Worm (Caenorhabditis elegans): ENCODE results near the gene C07B5.6.

DNA sequence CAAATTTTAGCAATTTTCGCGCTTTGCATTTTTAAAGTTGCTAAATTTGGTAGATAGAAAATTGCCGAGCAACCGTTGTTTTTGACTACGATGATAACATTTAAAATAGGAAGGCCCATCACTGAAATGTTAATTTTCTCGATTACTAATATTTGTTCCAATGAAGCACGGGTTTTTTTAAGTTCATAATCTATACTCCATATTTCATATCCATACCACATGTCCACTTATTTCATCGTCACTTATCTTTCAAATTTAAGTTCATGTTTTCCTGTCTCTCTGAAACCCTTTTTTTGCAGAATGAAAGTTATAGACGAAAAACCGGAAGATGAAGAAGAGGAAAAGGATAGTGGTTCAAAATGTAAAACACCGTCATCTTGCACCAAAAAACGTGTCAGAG lies 46.6 kb upstream of the C07B5.6 start, which contains the start of gene gap-2:
- TF ChIP-seq him-1 (tag; optimal IDR thresholded peaks at IDR 0.05) (no peak), dao-5 (tag; optimal IDR thresholded peaks at IDR 0.05) (no peak), W03F9.2 (tag; optimal IDR thresholded peaks at IDR 0.05) (no peak)
